Worm (Caenorhabditis elegans) whole organism, mixed stage, embryonic: Measurements from ENCODE around the gene sra-35.

Experiments
- M03D4.4 ChIP-seq: sonication (generic microtip); optimal IDR thresholded peaks from 2 replicates; lab custom pipeline; 2017; ENCODE audit warnings: mild to moderate bottlenecking, missing genetic modification characterization, missing compliant biosample characterization
- bed-3 ChIP-seq: fragments of 200-800 bp; sonication (Bioruptor generic); optimal IDR thresholded peaks from 3 replicates; lab custom pipeline; 2018; ENCODE audit warnings: mild to moderate bottlenecking, missing genetic modification characterization, moderate library complexity, missing compliant biosample characterization
- blmp-1 ChIP-seq: fragments of 150-350 bp; optimal IDR thresholded peaks from 2 replicates; lab custom pipeline; 2014; ENCODE audit warnings: missing biosample characterization, missing genetic modification characterization
- lsy-2 ChIP-seq: fragments of 150-350 bp; optimal IDR thresholded peaks from 2 replicates; lab custom pipeline; 2014; ENCODE audit warnings: missing biosample characterization, missing genetic modification characterization
- nhr-12 ChIP-seq: fragments of 150-350 bp; optimal IDR thresholded peaks from 2 replicates; lab custom pipeline; 2014; ENCODE audit warnings: missing biosample characterization, missing genetic modification characterization
- nhr-237 ChIP-seq: fragments of 150-350 bp; optimal IDR thresholded peaks from 2 replicates; lab custom pipeline; 2014; ENCODE audit warnings: missing biosample characterization, missing genetic modification characterization
- nhr-76 ChIP-seq: sonication (generic microtip); optimal IDR thresholded peaks from 2 replicates; lab custom pipeline; 2017; ENCODE audit warnings: missing biosample characterization, missing genetic modification characterization
- pha-4 ChIP-seq: fragments of 150-350 bp; optimal IDR thresholded peaks from 2 replicates; lab custom pipeline; 2018; ENCODE audit warnings: missing biosample characterization, missing genetic modification reagents, missing genetic modification characterization
- sptf-1 ChIP-seq: sonication (generic microtip); optimal IDR thresholded peaks from 2 replicates; lab custom pipeline; 2017; ENCODE audit warnings: mild to moderate bottlenecking, missing genetic modification characterization, moderate library complexity, missing compliant biosample characterization
- unc-62 ChIP-seq: fragments of 150-350 bp; optimal IDR thresholded peaks from 2 replicates; lab custom pipeline; 2014; ENCODE audit warnings: missing biosample characterization, missing genetic modification reagents, missing genetic modification characterization

DNA sequence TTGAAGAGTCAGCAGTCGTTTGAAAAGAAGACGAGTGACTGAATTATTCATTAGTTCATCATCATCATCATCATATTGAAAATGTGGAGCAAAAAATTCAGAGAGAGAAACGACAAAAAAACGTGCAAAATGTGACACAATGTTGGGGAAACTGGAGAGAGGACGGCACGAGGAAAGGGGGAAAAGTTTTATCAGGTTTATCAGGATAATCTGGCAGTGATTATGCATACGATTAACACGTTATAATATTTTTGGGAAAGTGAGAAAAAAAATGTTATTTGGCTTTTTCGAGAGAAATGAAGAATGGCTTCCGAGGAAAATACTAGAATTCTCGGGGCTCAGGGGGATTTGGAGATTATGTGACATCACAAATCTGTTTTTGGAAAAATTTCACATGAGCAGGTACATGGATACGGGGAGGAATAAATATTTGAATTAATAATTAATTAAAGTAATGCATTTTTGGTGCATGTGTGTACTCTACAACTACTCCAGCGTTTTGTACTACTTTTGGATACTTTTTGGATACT lies 22.5 kb downstream of the sra-35 start, which contains the start of gene camt-1:
- no peak for TF ChIP-seq sptf-1 (tag; lab: Kevin White, UChicago)
- no peak for TF ChIP-seq bed-3 (GFP tag; lab: Kevin White, UChicago)
- TF ChIP-seq M03D4.4 = no peak
- no peak for TF ChIP-seq lsy-2 (tag; lab: Kevin White, UChicago)
- no peak for TF ChIP-seq unc-62
- TF ChIP-seq nhr-12 (tag; lab: Kevin White, UChicago) = no peak
- TF ChIP-seq blmp-1 (tag; lab: Kevin White, UChicago) = no peak
- no peak for TF ChIP-seq nhr-237 (tag; lab: Kevin White, UChicago)
- no peak for TF ChIP-seq nhr-76 (tag; lab: Kevin White, UChicago)
- TF ChIP-seq pha-4 (tag; lab: Kevin White, UChicago) = no peak
